Worm (Caenorhabditis elegans) whole organism, L1 larva: ENCODE data around the gene snai-1.

Source experiments
- C04F5.9 ChIP-seq: sonication (generic microtip); optimal IDR thresholded peaks from 2 replicates; lab custom pipeline; 2016; ENCODE audit warnings: missing genetic modification characterization, missing compliant biosample characterization
- C16A3.4 ChIP-seq: fragments of 150-350 bp; optimal IDR thresholded peaks from 2 replicates; lab custom pipeline; 2014; ENCODE audit warnings: missing biosample characterization, missing genetic modification characterization
- C34B4.2 ChIP-seq: sonication (generic microtip); optimal IDR thresholded peaks from 2 replicates; lab custom pipeline; 2017; ENCODE audit warnings: mild to moderate bottlenecking, missing genetic modification characterization, missing compliant biosample characterization
- aha-1 ChIP-seq: fragments of 150-350 bp; optimal IDR thresholded peaks from 2 replicates; lab custom pipeline; 2014; ENCODE audit warnings: missing biosample characterization, missing genetic modification characterization
- alr-1 ChIP-seq: fragments of 200-800 bp; sonication (Bioruptor generic); optimal IDR thresholded peaks from 2 replicates; lab custom pipeline; 2018; ENCODE audit warnings: borderline replicate concordance, mild to moderate bottlenecking, missing genetic modification characterization, missing compliant biosample characterization
- aly-2 ChIP-seq: fragments of 150-350 bp; optimal IDR thresholded peaks from 2 replicates; lab custom pipeline; 2014; ENCODE audit warnings: missing biosample characterization, missing genetic modification characterization
- blmp-1 ChIP-seq: fragments of 150-350 bp; optimal IDR thresholded peaks from 2 replicates; lab custom pipeline; 2014; ENCODE audit warnings: missing biosample characterization, missing genetic modification characterization
- ceh-82 ChIP-seq, 3 experiments: fragments of 150-350 bp in 1 of 3; sonication (generic microtip) in 2 of 3; optimal IDR thresholded peaks; 2 replicates each; lab custom pipeline; 2014 to 2017; ENCODE audit warnings: missing biosample characterization in 3 of 3, missing genetic modification characterization in 3 of 3
- dsc-1 ChIP-seq: sonication (generic microtip); optimal IDR thresholded peaks from 2 replicates; lab custom pipeline; 2016; ENCODE audit warnings: mild to moderate bottlenecking, missing genetic modification characterization, missing compliant biosample characterization
- efl-3 ChIP-seq: fragments of 200-800 bp; sonication (Bioruptor generic); optimal IDR thresholded peaks from 2 replicates; lab custom pipeline; 2018; ENCODE audit warnings: mild to moderate bottlenecking, missing genetic modification characterization, missing compliant biosample characterization
- egl-27 ChIP-seq, 2 experiments: fragments of 150-350 bp in 1 of 2; sonication (generic microtip); optimal IDR thresholded peaks; 3 replicates each; lab custom pipeline; 2017 to 2018; ENCODE audit warnings: missing biosample characterization in 2 of 2, missing genetic modification characterization in 2 of 2, missing genetic modification reagents in 2 of 2
- elt-2 ChIP-seq: sonication (generic microtip); optimal IDR thresholded peaks from 2 replicates; lab custom pipeline; 2016; ENCODE audit warnings: missing genetic modification characterization, mild to moderate bottlenecking, inconsistent platforms, missing compliant biosample characterization, missing genetic modification reagents
- elt-3 ChIP-seq, 6 experiments: fragments of 150-350 bp in 1 of 6; sonication (generic microtip); optimal IDR thresholded peaks; 2 replicates each; lab custom pipeline; 2017 to 2018; ENCODE audit warnings: missing biosample characterization in 6 of 6, missing genetic modification characterization in 6 of 6, inconsistent platforms in 1 of 6
- irx-1 ChIP-seq: sonication (generic microtip); optimal IDR thresholded peaks from 2 replicates; lab custom pipeline; 2016; ENCODE audit warnings: missing genetic modification characterization, missing compliant biosample characterization
- isw-1 ChIP-seq: fragments of 200-800 bp; sonication (Bioruptor generic); IDR thresholded peaks from 2 replicates; pipeline ENCODE4 v1.3.6; 2022; ENCODE audit warnings: missing genetic modification characterization, missing compliant biosample characterization
- lin-13 ChIP-seq: fragments of 150-350 bp; optimal IDR thresholded peaks from 2 replicates; lab custom pipeline; 2014; ENCODE audit warnings: missing biosample characterization, missing genetic modification reagents, missing genetic modification characterization
- lin-14 ChIP-seq: fragments of 200-800 bp; sonication (Bioruptor generic); optimal IDR thresholded peaks from 2 replicates; lab custom pipeline; 2018; ENCODE audit warnings: mild to moderate bottlenecking, missing genetic modification characterization, moderate library complexity, missing compliant biosample characterization
- lin-15B ChIP-seq: fragments of 150-350 bp; sonication (generic microtip); optimal IDR thresholded peaks from 3 replicates; lab custom pipeline; 2014; ENCODE audit warnings: missing biosample characterization, missing genetic modification characterization
- lin-39 ChIP-seq: fragments of 150-350 bp; optimal IDR thresholded peaks from 2 replicates; lab custom pipeline; 2014; ENCODE audit warnings: missing biosample characterization, missing genetic modification reagents, missing genetic modification characterization
- lir-3 ChIP-seq: sonication (generic microtip); optimal IDR thresholded peaks from 2 replicates; lab custom pipeline; 2016; ENCODE audit warnings: mild to moderate bottlenecking, missing genetic modification characterization, moderate library complexity, missing compliant biosample characterization; ENCODE audit not compliant: poor library complexity
- lsy-2 ChIP-seq, 2 experiments: fragments of 150-350 bp; optimal IDR thresholded peaks; 2 replicates each; lab custom pipeline; 2014; ENCODE audit warnings: missing biosample characterization in 2 of 2, missing genetic modification characterization in 2 of 2
- mab-9 ChIP-seq: fragments of 200-800 bp; sonication (Bioruptor generic); IDR thresholded peaks from 2 replicates; pipeline ENCODE4 v1.3.6; 2022; ENCODE audit warnings: missing genetic modification reagents, missing genetic modification characterization, missing compliant biosample characterization
- mdl-1 ChIP-seq, 2 experiments: fragments of 150-350 bp; optimal IDR thresholded peaks; 2 replicates each; lab custom pipeline; 2014 to 2017; ENCODE audit warnings: missing biosample characterization in 2 of 2, missing genetic modification characterization in 2 of 2, inconsistent platforms in 1 of 2
- nhr-11 ChIP-seq: fragments of 150-350 bp; optimal IDR thresholded peaks from 2 replicates; lab custom pipeline; 2014; ENCODE audit warnings: missing biosample characterization, missing genetic modification characterization
- nhr-20 ChIP-seq: sonication (generic microtip); optimal IDR thresholded peaks from 2 replicates; lab custom pipeline; 2016; ENCODE audit warnings: mild to moderate bottlenecking, missing genetic modification characterization, missing compliant biosample characterization
- nhr-237 ChIP-seq: fragments of 150-350 bp; optimal IDR thresholded peaks from 2 replicates; lab custom pipeline; 2014; ENCODE audit warnings: missing biosample characterization, missing genetic modification characterization
- nhr-28 ChIP-seq: fragments of 150-350 bp; optimal IDR thresholded peaks from 2 replicates; lab custom pipeline; 2014; ENCODE audit warnings: missing biosample characterization, missing genetic modification characterization
- nhr-47 ChIP-seq: sonication (generic microtip); optimal IDR thresholded peaks from 2 replicates; lab custom pipeline; 2016; ENCODE audit warnings: mild to moderate bottlenecking, missing genetic modification characterization, moderate library complexity, missing compliant biosample characterization
- nhr-71 ChIP-seq: sonication (generic microtip); optimal IDR thresholded peaks from 2 replicates; lab custom pipeline; 2016; ENCODE audit warnings: mild to moderate bottlenecking, missing genetic modification characterization, moderate library complexity, missing compliant biosample characterization
- nhr-76 ChIP-seq: sonication (generic microtip); optimal IDR thresholded peaks from 2 replicates; lab custom pipeline; 2017; ENCODE audit warnings: missing biosample characterization, missing genetic modification characterization
- nhr-84 ChIP-seq: sonication (generic microtip); optimal IDR thresholded peaks from 2 replicates; lab custom pipeline; 2017; ENCODE audit warnings: missing biosample characterization, missing genetic modification characterization
- nhr-90 ChIP-seq: sonication (generic microtip); optimal IDR thresholded peaks from 2 replicates; lab custom pipeline; 2016; ENCODE audit warnings: mild to moderate bottlenecking, missing genetic modification characterization, missing compliant biosample characterization; ENCODE audit not compliant: poor library complexity
- pag-3 ChIP-seq: sonication (generic microtip); optimal IDR thresholded peaks from 2 replicates; lab custom pipeline; 2017; ENCODE audit warnings: missing genetic modification characterization, mild to moderate bottlenecking, missing compliant biosample characterization, antibody characterized with exemption, borderline replicate concordance; ENCODE audit not compliant: insufficient read depth
- pqm-1 ChIP-seq: sonication (generic microtip); optimal IDR thresholded peaks from 3 replicates; lab custom pipeline; 2017; ENCODE audit warnings: missing biosample characterization, missing genetic modification characterization
- rnt-1 ChIP-seq: sonication (generic microtip); optimal IDR thresholded peaks from 2 replicates; lab custom pipeline; 2016; ENCODE audit warnings: mild to moderate bottlenecking, missing genetic modification characterization, moderate library complexity, missing compliant biosample characterization
- skn-1 ChIP-seq: fragments of 150-350 bp; optimal IDR thresholded peaks from 2 replicates; lab custom pipeline; 2014; ENCODE audit warnings: missing biosample characterization, missing genetic modification characterization
- snu-23 ChIP-seq: sonication (generic microtip); optimal IDR thresholded peaks from 2 replicates; lab custom pipeline; 2016; ENCODE audit warnings: missing genetic modification characterization, missing compliant biosample characterization
- sup-37 ChIP-seq: fragments of 200-800 bp; sonication (Bioruptor generic); optimal IDR thresholded peaks from 2 replicates; lab custom pipeline; 2018; ENCODE audit warnings: mild to moderate bottlenecking, missing genetic modification characterization, missing compliant biosample characterization
- tbx-2 ChIP-seq: sonication (generic microtip); optimal IDR thresholded peaks from 2 replicates; lab custom pipeline; 2016; ENCODE audit warnings: missing genetic modification characterization, missing compliant biosample characterization
- unc-130 ChIP-seq: fragments of 150-350 bp; optimal IDR thresholded peaks from 2 replicates; lab custom pipeline; 2017; ENCODE audit warnings: missing biosample characterization, missing genetic modification characterization, inconsistent platforms
- unc-86 ChIP-seq: sonication (generic microtip); optimal IDR thresholded peaks from 2 replicates; lab custom pipeline; 2016; ENCODE audit warnings: missing genetic modification characterization, missing compliant biosample characterization
- vab-15 ChIP-seq: sonication (generic microtip); optimal IDR thresholded peaks from 2 replicates; lab custom pipeline; 2017; ENCODE audit warnings: missing genotype, mild to moderate bottlenecking, missing genetic modification characterization, missing compliant biosample characterization
- xbp-1 ChIP-seq: sonication (generic microtip); optimal IDR thresholded peaks from 2 replicates; lab custom pipeline; 2016; ENCODE audit warnings: missing genetic modification characterization, missing compliant biosample characterization
- zag-1 ChIP-seq: fragments of 150-350 bp; optimal IDR thresholded peaks from 2 replicates; lab custom pipeline; 2014; ENCODE audit warnings: missing biosample characterization, missing genetic modification characterization

Gene snai-1

ce11 chrIV:294737-295136 lies 18.8 kb downstream of the snai-1 start (continued):
- TF ChIP-seq mab-9 (GFP tag; lab: Robert Waterston, UW) (no peak), nhr-28 (tag; lab: Kevin White, UChicago) (no peak), blmp-1 (tag; lab: Kevin White, UChicago) (peak; percentile 39), snu-23 (GFP tag; lab: Kevin White, UChicago) (peak; percentile 23), unc-130 (no peak), nhr-20 (peak; percentile 29), lin-15B (no peak), isw-1 (GFP tag; lab: Robert Waterston, UW) (no peak), rnt-1 (tag; lab: Kevin White, UChicago) (no peak), nhr-71 (tag; lab: Kevin White, UChicago) (peak; percentile 38), irx-1 (no peak), mdl-1 (tag; optimal IDR thresholded peaks at IDR 0.05; lab: Kevin White, UChicago) (peak in 1 of 2 experiments; percentile 61), dsc-1 (tag; lab: Kevin White, UChicago) (no peak), zag-1 (tag; lab: Kevin White, UChicago) (no peak), nhr-84 (no peak), nhr-11 (tag; lab: Kevin White, UChicago) (no peak), lsy-2 (tag; optimal IDR thresholded peaks at IDR 0.05; lab: Kevin White, UChicago) (no peak), efl-3 (GFP tag; lab: Kevin White, UChicago) (no peak), skn-1 (tag; lab: Kevin White, UChicago) (no peak), nhr-76 (tag; lab: Kevin White, UChicago) (no peak), C04F5.9 (tag; lab: Kevin White, UChicago) (no peak), lin-39 (tag; lab: Kevin White, UChicago) (no peak), aha-1 (tag; lab: Kevin White, UChicago) (no peak), ceh-82 (tag; optimal IDR thresholded peaks at IDR 0.05; lab: Kevin White, UChicago) (no peak), C34B4.2 (tag; lab: Kevin White, UChicago) (no peak), nhr-237 (tag; lab: Kevin White, UChicago) (no peak), aly-2 (tag; lab: Kevin White, UChicago) (no peak), nhr-90 (tag; lab: Kevin White, UChicago) (peak; percentile 27), sup-37 (no peak), egl-27 (tag; optimal IDR thresholded peaks at IDR 0.05; lab: Kevin White, UChicago) (no peak), lin-13 (GFP tag; lab: Kevin White, UChicago) (no peak), C16A3.4 (tag; lab: Kevin White, UChicago) (no peak), nhr-47 (no peak), unc-86 (tag; lab: Kevin White, UChicago) (no peak), alr-1 (tag; lab: Kevin White, UChicago) (no peak), pqm-1 (tag; lab: Kevin White, UChicago) (no peak), elt-2 (tag; lab: Kevin White, UChicago) (no peak), elt-3 (tag; optimal IDR thresholded peaks at IDR 0.05; lab: Kevin White, UChicago) (peak in 2 of 6 experiments; percentile 37 to 46), lir-3 (tag; lab: Kevin White, UChicago) (no peak), lin-14 (GFP tag; lab: Kevin White, UChicago) (peak; percentile 53), pag-3 (tag; lab: Kevin White, UChicago) (no peak), tbx-2 (peak; percentile 1), vab-15 (tag; lab: Kevin White, UChicago) (no peak), xbp-1 (tag; lab: Kevin White, UChicago) (no peak)
- TF ChIP-seq, all 84 proteins: peak for 11
